Worm (Caenorhabditis elegans) whole organism, L3 larva: ENCODE data around the gene C55A6.3.

ENCODE experiments used
- lin-39 ChIP-seq: fragments of 150-350 bp; optimal IDR thresholded peaks from 2 replicates; lab custom pipeline; 2018; ENCODE audit warnings: missing biosample characterization, missing genetic modification reagents, missing genetic modification characterization
- unc-62 ChIP-seq: fragments of 150-350 bp; sonication (generic microtip); optimal IDR thresholded peaks from 4 replicates; lab custom pipeline; 2014; ENCODE audit warnings: missing biosample characterization, missing genetic modification reagents, missing genetic modification characterization

ce11 chrV:11531100-11531499 lies 17.8 kb upstream of the C55A6.3 start:
- TF ChIP-seq lin-39, result no peak
- no peak for TF ChIP-seq unc-62 (GFP tag; lab: Kevin White, UChicago)
